Fruit fly (Drosophila melanogaster) whole organism, embryonic: ENCODE measurements around the gene CG33490.

Experiments
- BtbVII ChIP-seq: fragments of 200-800 bp; sonication (Bioruptor generic); optimal IDR thresholded peaks from 3 replicates; lab custom pipeline; 2017; ENCODE audit warnings: missing biosample characterization, mild to moderate bottlenecking, missing genetic modification characterization
- CG10267 ChIP-seq: fragments of 200-800 bp; sonication (Bioruptor generic); optimal IDR thresholded peaks from 2 replicates; lab custom pipeline; 2018; ENCODE audit warnings: missing biosample characterization, mild to moderate bottlenecking, missing genetic modification characterization, moderate library complexity
- CG10431 ChIP-seq: fragments of 200-800 bp; sonication (Bioruptor generic); optimal IDR thresholded peaks from 3 replicates; lab custom pipeline; 2018; ENCODE audit warnings: missing biosample characterization, mild to moderate bottlenecking, missing genetic modification characterization
- CG11504 ChIP-seq: fragments of 200-800 bp; sonication (Bioruptor generic); optimal IDR thresholded peaks from 3 replicates; lab custom pipeline; 2019; ENCODE audit warnings: missing biosample characterization, mild to moderate bottlenecking, missing genetic modification characterization, moderate library complexity
- CG11696 ChIP-seq: fragments of 200-800 bp; sonication (Bioruptor generic); IDR thresholded peaks from 2 replicates; pipeline ENCODE4 v1.3.6; 2022; ENCODE audit warnings: missing biosample characterization, missing genetic modification characterization
- CG12659 ChIP-seq: fragments of 200-800 bp; sonication (Bioruptor generic); optimal IDR thresholded peaks from 3 replicates; lab custom pipeline; 2017; ENCODE audit warnings: mild to moderate bottlenecking, missing biosample characterization, missing genetic modification reagents, missing genetic modification characterization
- CG15479 ChIP-seq: fragments of 200-800 bp; sonication (Bioruptor generic); optimal IDR thresholded peaks from 3 replicates; lab custom pipeline; 2019; ENCODE audit warnings: missing biosample characterization, mild to moderate bottlenecking, missing genetic modification characterization, moderate library complexity
- CG18476 ChIP-seq: fragments of 200-800 bp; sonication (Bioruptor generic); optimal IDR thresholded peaks from 2 replicates; lab custom pipeline; 2016; ENCODE audit warnings: missing biosample characterization, mild to moderate bottlenecking, missing genetic modification characterization
- CG18764 ChIP-seq: fragments of 200-800 bp; sonication (Bioruptor generic); optimal IDR thresholded peaks from 3 replicates; lab custom pipeline; 2016; ENCODE audit warnings: missing biosample characterization, missing genetic modification characterization
- CG2202 ChIP-seq: fragments of 200-800 bp; sonication (Bioruptor generic); optimal IDR thresholded peaks from 2 replicates; lab custom pipeline; 2018; ENCODE audit warnings: missing biosample characterization, mild to moderate bottlenecking, missing genetic modification characterization
- CG2678 ChIP-seq: fragments of 200-800 bp; sonication (Bioruptor generic); optimal IDR thresholded peaks from 3 replicates; lab custom pipeline; 2019; ENCODE audit warnings: missing biosample characterization, mild to moderate bottlenecking, missing genetic modification characterization, moderate library complexity
- CG3163 ChIP-seq: fragments of 200-800 bp; sonication (Bioruptor generic); optimal IDR thresholded peaks from 3 replicates; lab custom pipeline; 2016; ENCODE audit warnings: missing biosample characterization, missing genetic modification characterization
- CG4282 ChIP-seq: fragments of 200-800 bp; sonication (Bioruptor generic); optimal IDR thresholded peaks from 2 replicates; lab custom pipeline; 2016; ENCODE audit warnings: missing biosample characterization, missing genetic modification characterization
- CG6254 ChIP-seq: fragments of 200-800 bp; sonication (Bioruptor generic); optimal IDR thresholded peaks from 3 replicates; lab custom pipeline; 2017; ENCODE audit warnings: mild to moderate bottlenecking, missing biosample characterization, missing genetic modification reagents, missing genetic modification characterization
- CG6791 ChIP-seq: fragments of 200-800 bp; sonication (Bioruptor generic); IDR thresholded peaks from 3 replicates; pipeline ENCODE4 v1.3.6; 2022; ENCODE audit warnings: missing biosample characterization, missing genetic modification characterization; ENCODE audit not compliant: partially characterized antibody
- CG7987 ChIP-seq: fragments of 200-800 bp; sonication (Bioruptor generic); optimal IDR thresholded peaks from 2 replicates; lab custom pipeline; 2018; ENCODE audit warnings: missing biosample characterization, mild to moderate bottlenecking, missing genetic modification characterization, moderate library complexity
- CG8281 ChIP-seq: fragments of 200-800 bp; sonication (Bioruptor generic); optimal IDR thresholded peaks from 2 replicates; lab custom pipeline; 2018; ENCODE audit warnings: missing biosample characterization, mild to moderate bottlenecking, missing genetic modification characterization, moderate library complexity
- CG9437 ChIP-seq: fragments of 200-800 bp; sonication (Bioruptor generic); optimal IDR thresholded peaks from 2 replicates; lab custom pipeline; 2018; ENCODE audit warnings: missing biosample characterization, mild to moderate bottlenecking, missing genetic modification characterization
- Dbx ChIP-seq: fragments of 200-800 bp; sonication (Bioruptor generic); IDR thresholded peaks from 3 replicates; pipeline ENCODE4 v1.3.6; 2022; ENCODE audit warnings: missing biosample characterization, missing genetic modification characterization
- Hr51 ChIP-seq, 2 experiments: fragments of 200-800 bp; sonication (Bioruptor generic); optimal IDR thresholded peaks; 2 replicates in 1 of 2; 3 replicates in 1 of 2; lab custom pipeline; 2016 to 2018; ENCODE audit warnings: missing biosample characterization in 2 of 2, missing genetic modification characterization in 2 of 2, mild to moderate bottlenecking in 1 of 2, moderate library complexity in 1 of 2
- Hr78 ChIP-seq, 2 experiments: fragments of 200-800 bp in 1 of 2; fragments of >200 bp in 1 of 2; sonication (Bioruptor generic) in 1 of 2; optimal IDR thresholded peaks; 2 replicates each; lab custom pipeline; 2017 to 2019; ENCODE audit warnings: missing biosample characterization in 2 of 2, missing genetic modification characterization in 2 of 2, mild to moderate bottlenecking in 1 of 2, moderate library complexity in 1 of 2
- MBD-R2 ChIP-seq: fragments of 200-800 bp; sonication (Bioruptor generic); IDR thresholded peaks from 2 replicates; pipeline ENCODE4 v1.3.6; 2022; ENCODE audit warnings: missing biosample characterization, missing genetic modification characterization
- MTF-1 ChIP-seq: fragments of 200-800 bp; sonication (Bioruptor generic); optimal IDR thresholded peaks from 2 replicates; lab custom pipeline; 2018; ENCODE audit warnings: missing biosample characterization, mild to moderate bottlenecking, missing genetic modification characterization, borderline replicate concordance
- Mad ChIP-seq: fragments of 200-800 bp; sonication (Bioruptor generic); optimal IDR thresholded peaks from 2 replicates; lab custom pipeline; 2016; ENCODE audit warnings: missing biosample characterization, missing genetic modification characterization
- NC2α ChIP-seq: fragments of 200-800 bp; sonication (Bioruptor generic); optimal IDR thresholded peaks from 2 replicates; lab custom pipeline; 2016; ENCODE audit warnings: missing biosample characterization, missing genetic modification characterization
- NFAT ChIP-seq: fragments of 200-800 bp; sonication (Bioruptor generic); IDR thresholded peaks from 2 replicates; pipeline ENCODE4 v1.3.6; 2022; ENCODE audit warnings: missing biosample characterization, missing genetic modification characterization
- Vsx1 ChIP-seq: fragments of 200-800 bp; sonication (Bioruptor generic); optimal IDR thresholded peaks from 2 replicates; lab custom pipeline; 2017; ENCODE audit warnings: missing biosample characterization, mild to moderate bottlenecking, missing genetic modification characterization, missing genetic modification reagents
- YL-1 ChIP-seq: fragments of 200-800 bp; sonication (Bioruptor generic); optimal IDR thresholded peaks from 3 replicates; lab custom pipeline; 2017; ENCODE audit warnings: missing biosample characterization, mild to moderate bottlenecking, missing genetic modification characterization
- ab ChIP-seq: fragments of 200-800 bp; sonication (Bioruptor generic); optimal IDR thresholded peaks from 2 replicates; lab custom pipeline; 2016; ENCODE audit warnings: missing biosample characterization, missing genetic modification characterization
- bsh ChIP-seq, 2 experiments: fragments of 200-800 bp; sonication (Bioruptor generic); optimal IDR thresholded peaks; 2 replicates each; lab custom pipeline; 2017 to 2018; ENCODE audit warnings: mild to moderate bottlenecking in 2 of 2, missing biosample characterization in 2 of 2, missing genetic modification characterization in 2 of 2, moderate library complexity in 1 of 2
- ci ChIP-seq: fragments of 200-800 bp; sonication (Bioruptor generic); IDR thresholded peaks from 3 replicates; pipeline ENCODE4 v1.3.6; 2022; ENCODE audit warnings: missing biosample characterization, missing genetic modification characterization
- dimm ChIP-seq: fragments of 200-800 bp; sonication (Bioruptor generic); IDR thresholded peaks from 2 replicates; pipeline ENCODE4 v1.3.6; 2022; ENCODE audit warnings: missing biosample characterization, missing genetic modification characterization
- gce ChIP-seq: fragments of 200-800 bp; sonication (Bioruptor generic); IDR thresholded peaks from 3 replicates; pipeline ENCODE4 v1.3.6; 2022; ENCODE audit warnings: missing biosample characterization, missing genetic modification characterization
- h ChIP-seq: fragments of >200 bp; optimal IDR thresholded peaks from 2 replicates; lab custom pipeline; 2017
- hbn ChIP-seq: fragments of 200-800 bp; sonication (Bioruptor generic); IDR thresholded peaks from 2 replicates; pipeline ENCODE4 v1.3.6; 2022; ENCODE audit warnings: missing biosample characterization, missing genetic modification characterization; ENCODE audit not compliant: partially characterized antibody
- klu ChIP-seq: fragments of 200-800 bp; sonication (Bioruptor generic); IDR thresholded peaks from 2 replicates; pipeline ENCODE4 v1.3.6; 2022; ENCODE audit warnings: missing biosample characterization, missing genetic modification characterization
- knrl ChIP-seq: fragments of 200-800 bp; sonication (Bioruptor generic); IDR thresholded peaks from 3 replicates; pipeline ENCODE4 v1.3.6; 2022; ENCODE audit warnings: missing biosample characterization, missing genetic modification characterization; ENCODE audit not compliant: partially characterized antibody
- luna ChIP-seq: fragments of 200-800 bp; sonication (Bioruptor generic); optimal IDR thresholded peaks from 2 replicates; lab custom pipeline; 2016; ENCODE audit warnings: missing biosample characterization, missing genetic modification characterization
- nau ChIP-seq: fragments of 200-800 bp; sonication (Bioruptor generic); optimal IDR thresholded peaks from 3 replicates; lab custom pipeline; 2017; ENCODE audit warnings: missing biosample characterization, mild to moderate bottlenecking, missing genetic modification characterization, missing genetic modification reagents
- nom ChIP-seq: fragments of 200-800 bp; sonication (Bioruptor generic); optimal IDR thresholded peaks from 2 replicates; lab custom pipeline; 2017; ENCODE audit warnings: missing biosample characterization, missing genetic modification characterization, mild to moderate bottlenecking, moderate library complexity, missing genetic modification reagents
- pan ChIP-seq, 4 experiments: fragments of >200 bp in 3 of 4; fragments of 200-800 bp in 1 of 4; sonication (Bioruptor generic) in 1 of 4; optimal IDR thresholded peaks in 3 of 4; IDR thresholded peaks in 1 of 4; 2 replicates each; pipeline versions ENCODE4 v1.3.6 to Lab custom; 2017 to 2022; ENCODE audit warnings: missing biosample characterization in 2 of 4, missing genetic modification characterization in 2 of 4, mixed read lengths in 1 of 4
- psq ChIP-seq: fragments of 200-800 bp; sonication (Bioruptor generic); optimal IDR thresholded peaks from 2 replicates; lab custom pipeline; 2017; ENCODE audit warnings: missing biosample characterization, missing genetic modification characterization
- rib ChIP-seq: fragments of 200-800 bp; sonication (Bioruptor generic); IDR thresholded peaks from 2 replicates; pipeline ENCODE4 v1.3.6; 2022; ENCODE audit warnings: missing biosample characterization, missing genetic modification characterization
- run ChIP-seq: fragments of 200-800 bp; sonication (Bioruptor generic); optimal IDR thresholded peaks from 3 replicates; lab custom pipeline; 2018; ENCODE audit warnings: missing biosample characterization, mild to moderate bottlenecking, missing genetic modification characterization
- ttk ChIP-seq: fragments of 200-800 bp; sonication (Bioruptor generic); IDR thresholded peaks from 2 replicates; pipeline ENCODE4 v2.1.2; 2022; ENCODE audit warnings: missing biosample characterization, missing genetic modification characterization
- unc-4 ChIP-seq: fragments of 200-800 bp; sonication (Bioruptor generic); IDR thresholded peaks from 2 replicates; pipeline ENCODE4 v1.3.6; 2022; ENCODE audit warnings: missing biosample characterization, missing genetic modification characterization; ENCODE audit not compliant: partially characterized antibody
- zf30C ChIP-seq: fragments of 200-800 bp; sonication (Bioruptor generic); optimal IDR thresholded peaks from 3 replicates; lab custom pipeline; 2018; ENCODE audit warnings: missing biosample characterization, mild to moderate bottlenecking, missing genetic modification characterization

CG33490 gene

dm6 chr3L:11552996-11553671, 21.3 kb downstream of the CG33490 start (continued):
- TF ChIP-seq gce, result peak; percentile 43; the same call in 2 of the 3 replicates
- TF ChIP-seq ci (GFP tag; lab: Robert Waterston, UW), result peak; percentile 74
- peak; percentile 34; the same call in 1 of the 3 replicates for TF ChIP-seq knrl (GFP tag; lab: Robert Waterston, UW)
- TF ChIP-seq CG15479 (GFP tag; lab: Kevin White, UChicago), result peak; percentile 78
- peak; percentile 82 for TF ChIP-seq rib (GFP tag; lab: Robert Waterston, UW)
- no peak for TF ChIP-seq dimm (GFP tag; lab: Robert Waterston, UW)
- peak; percentile 21 for TF ChIP-seq YL-1 (GFP tag; lab: Kevin White, UChicago)
- TF ChIP-seq CG7987, result no peak
- no peak for TF ChIP-seq ttk (GFP tag; lab: Robert Waterston, UW)
- peak; percentile 62 for TF ChIP-seq unc-4 (GFP tag; lab: Robert Waterston, UW)
- no peak for TF ChIP-seq CG18476 (GFP tag; lab: Kevin White, UChicago)
- peak; percentile 100 for TF ChIP-seq CG11504
- TF ChIP-seq CG3163, result peak; percentile 59
- peak; percentile 5 for TF ChIP-seq run (tag; lab: Kevin White, UChicago)
- peak in 1 of 2 experiments; percentile 53 for TF ChIP-seq Hr51 (GFP tag; optimal IDR thresholded peaks at IDR 0.05; lab: Kevin White, UChicago)
- TF ChIP-seq Vsx1 (GFP tag; lab: Kevin White, UChicago), result peak; percentile 34
- peak in 1 of 2 experiments; percentile 79 for TF ChIP-seq bsh (GFP tag; optimal IDR thresholded peaks at IDR 0.05; lab: Kevin White, UChicago)
- TF ChIP-seq MTF-1, result peak; percentile 11
- TF ChIP-seq psq (GFP tag; lab: Kevin White, UChicago), result peak; percentile 74
- TF ChIP-seq CG10267 (tag; lab: Kevin White, UChicago), result peak; percentile 21
- TF ChIP-seq CG2678 (tag; lab: Kevin White, UChicago), result peak; percentile 13
- TF ChIP-seq Mad (GFP tag; lab: Kevin White, UChicago), result no peak
- TF ChIP-seq zf30C (GFP tag; lab: Kevin White, UChicago), result peak; percentile 77
- peak in 1 of 2 experiments; percentile 66 for TF ChIP-seq Hr78 (GFP tag; optimal IDR thresholded peaks at IDR 0.05; lab: Kevin White, UChicago)
- TF ChIP-seq CG10431 (GFP tag; lab: Kevin White, UChicago), result no peak
- TF ChIP-seq Dbx (GFP tag; lab: Robert Waterston, UW), result 0 out of 3 replicates have a peak, but pooled peaks have one; percentile 38
- TF ChIP-seq CG2202, result peak; percentile 19
- peak; percentile 9 for TF ChIP-seq CG4282 (GFP tag; lab: Kevin White, UChicago)
- no peak for TF ChIP-seq klu (GFP tag; lab: Robert Waterston, UW)
- no peak for TF ChIP-seq CG8281 (tag; lab: Kevin White, UChicago)
- TF ChIP-seq CG6791 (GFP tag; lab: Robert Waterston, UW), result peak; percentile 49; the same call in 2 of the 3 replicates
- no peak for TF ChIP-seq ab (GFP tag; lab: Kevin White, UChicago)
- no peak for TF ChIP-seq CG9437 (GFP tag; lab: Kevin White, UChicago)
- TF ChIP-seq NFAT (GFP tag; lab: Robert Waterston, UW), result peak; percentile 61; the same call in 1 of the 2 replicates
- peak; percentile 22 for TF ChIP-seq CG6254
- 0 out of 2 replicates have a peak, but pooled peaks have one; percentile 17 for TF ChIP-seq CG11696 (GFP tag; lab: Robert Waterston, UW)
- TF ChIP-seq pan (optimal IDR thresholded peaks at IDR 0.05; lab: Kevin White, UChicago), result no peak
- peak in 1 of 2 experiments; percentile 36 for TF ChIP-seq pan (GFP tag; optimal IDR thresholded peaks at IDR 0.05 in 1 of 2, IDR thresholded peaks at IDR 0.05 in 1 of 2)
- TF ChIP-seq BtbVII (GFP tag; lab: Kevin White, UChicago), result peak; percentile 59
- peak; percentile 84 for TF ChIP-seq nom (GFP tag; lab: Kevin White, UChicago)
- TF ChIP-seq luna (GFP tag; lab: Kevin White, UChicago), result no peak
- no peak for TF ChIP-seq h (lab: Kevin White, UChicago)
- TF ChIP-seq CG18764 (GFP tag; lab: Kevin White, UChicago), result no peak
- TF ChIP-seq hbn (GFP tag; lab: Robert Waterston, UW), result peak; percentile 80
- TF ChIP-seq nau (GFP tag; lab: Kevin White, UChicago), result peak; percentile 51
- TF ChIP-seq MBD-R2 (GFP tag; lab: Robert Waterston, UW), result no peak; the same call in 1 of the 2 replicates
- no peak for TF ChIP-seq NC2α
- peak; percentile 5 for TF ChIP-seq CG12659
